Fruit fly (Drosophila melanogaster) whole organism, prepupa: Measurements from ENCODE around the gene cana.
A peak's percentile ranks its signal among the peaks of the same experiment; 100 is the strongest.

Experiments
- CG10631 ChIP-seq: fragments of 200-800 bp; sonication (Bioruptor generic); optimal IDR thresholded peaks from 2 replicates; lab custom pipeline; 2016; ENCODE audit warnings: missing biosample characterization, missing genetic modification characterization
- CG10669 ChIP-seq: fragments of 200-800 bp; sonication (Bioruptor generic); optimal IDR thresholded peaks from 3 replicates; lab custom pipeline; 2018; ENCODE audit warnings: missing biosample characterization, mild to moderate bottlenecking, missing genetic modification characterization, moderate library complexity
- CG11294 ChIP-seq: fragments of 200-800 bp; sonication (Bioruptor generic); IDR thresholded peaks from 2 replicates; pipeline ENCODE4 v1.3.6; 2022; ENCODE audit warnings: missing biosample characterization, missing genetic modification characterization
- CG11762 ChIP-seq: fragments of 200-800 bp; sonication (Bioruptor generic); optimal IDR thresholded peaks from 3 replicates; lab custom pipeline; 2016; ENCODE audit warnings: missing biosample characterization, missing genetic modification characterization; ENCODE audit not compliant: insufficient read depth
- CG11902 ChIP-seq: fragments of 200-800 bp; sonication (Bioruptor generic); optimal IDR thresholded peaks from 3 replicates; lab custom pipeline; 2016; ENCODE audit warnings: missing biosample characterization, missing genetic modification characterization
- CG15336 ChIP-seq: fragments of 200-800 bp; sonication (Bioruptor generic); IDR thresholded peaks from 2 replicates; pipeline ENCODE4 v1.3.6; 2022; ENCODE audit warnings: missing biosample characterization, missing genetic modification characterization
- CG1621 ChIP-seq: fragments of 200-800 bp; sonication (Bioruptor generic); optimal IDR thresholded peaks from 3 replicates; lab custom pipeline; 2018; ENCODE audit warnings: missing biosample characterization, mild to moderate bottlenecking, missing genetic modification characterization
- CG16779 ChIP-seq: fragments of 200-800 bp; sonication (Bioruptor generic); optimal IDR thresholded peaks from 3 replicates; lab custom pipeline; 2017; ENCODE audit warnings: missing biosample characterization, mild to moderate bottlenecking, missing genetic modification characterization
- CG3032 ChIP-seq: fragments of 200-800 bp; optimal IDR thresholded peaks from 2 replicates; lab custom pipeline; 2019; ENCODE audit warnings: missing biosample characterization, mild to moderate bottlenecking, missing genetic modification characterization, moderate library complexity
- CG32006 ChIP-seq: fragments of 200-800 bp; sonication (Bioruptor generic); optimal IDR thresholded peaks from 3 replicates; lab custom pipeline; 2017; ENCODE audit warnings: missing biosample characterization, mild to moderate bottlenecking, missing genetic modification characterization
- CG34406 ChIP-seq: fragments of 200-800 bp; sonication (Bioruptor generic); optimal IDR thresholded peaks from 3 replicates; lab custom pipeline; 2016; ENCODE audit warnings: missing biosample characterization, missing genetic modification characterization
- CG3919 ChIP-seq: fragments of 200-800 bp; sonication (Bioruptor generic); optimal IDR thresholded peaks from 3 replicates; lab custom pipeline; 2016; ENCODE audit warnings: missing biosample characterization, missing genetic modification characterization
- CG6276 ChIP-seq: fragments of 200-800 bp; sonication (Bioruptor generic); optimal IDR thresholded peaks from 2 replicates; lab custom pipeline; 2017; ENCODE audit warnings: missing biosample characterization, mild to moderate bottlenecking, missing genetic modification characterization
- CG6808 ChIP-seq: fragments of 200-800 bp; sonication (Bioruptor generic); optimal IDR thresholded peaks from 3 replicates; lab custom pipeline; 2017; ENCODE audit warnings: missing biosample characterization, missing genetic modification characterization, mild to moderate bottlenecking, moderate library complexity, missing genetic modification reagents
- CG6854 ChIP-seq: fragments of 200-800 bp; sonication (Bioruptor generic); optimal IDR thresholded peaks from 2 replicates; lab custom pipeline; 2017; ENCODE audit warnings: missing biosample characterization, mild to moderate bottlenecking, missing genetic modification characterization
- CG7368 ChIP-seq: fragments of 200-800 bp; sonication (Bioruptor generic); optimal IDR thresholded peaks from 3 replicates; lab custom pipeline; 2016; ENCODE audit warnings: missing biosample characterization, missing genetic modification characterization
- CG8119 ChIP-seq: fragments of 200-800 bp; sonication (Bioruptor generic); IDR thresholded peaks from 3 replicates; pipeline ENCODE4 v1.3.6; 2022; ENCODE audit warnings: missing biosample characterization, missing genetic modification characterization
- CG8319 ChIP-seq: fragments of 200-800 bp; sonication (Bioruptor generic); optimal IDR thresholded peaks from 3 replicates; lab custom pipeline; 2016; ENCODE audit warnings: missing biosample characterization, missing genetic modification characterization
- CG8632 ChIP-seq: fragments of 200-800 bp; sonication (Bioruptor generic); optimal IDR thresholded peaks from 3 replicates; lab custom pipeline; 2016; ENCODE audit warnings: missing biosample characterization, missing genetic modification characterization
- CG9139 ChIP-seq: fragments of 200-800 bp; sonication (Bioruptor generic); optimal IDR thresholded peaks from 3 replicates; lab custom pipeline; 2017; ENCODE audit warnings: missing biosample characterization, mild to moderate bottlenecking, missing genetic modification characterization
- Eip75B ChIP-seq: fragments of 200-800 bp; sonication (Bioruptor generic); optimal IDR thresholded peaks from 3 replicates; lab custom pipeline; 2016; ENCODE audit warnings: missing biosample characterization, missing genetic modification characterization
- Eip78C ChIP-seq: fragments of 200-800 bp; sonication (Bioruptor generic); peaks from one replicate; lab custom pipeline; 2016; ENCODE audit warnings: missing biosample characterization, missing genetic modification characterization
- Eip93F ChIP-seq: fragments of 200-800 bp; sonication (Bioruptor generic); optimal IDR thresholded peaks from 2 replicates; lab custom pipeline; 2016; ENCODE audit warnings: missing biosample characterization, mild to moderate bottlenecking, missing genetic modification characterization
- Ets21C ChIP-seq: fragments of 200-800 bp; sonication (Bioruptor generic); optimal IDR thresholded peaks from 3 replicates; lab custom pipeline; 2016; ENCODE audit warnings: missing biosample characterization, missing genetic modification characterization
- Ets96B ChIP-seq: fragments of 200-800 bp; optimal IDR thresholded peaks from 2 replicates; lab custom pipeline; 2019; ENCODE audit warnings: missing biosample characterization, mild to moderate bottlenecking, missing genetic modification characterization, moderate library complexity
- Gug ChIP-seq: fragments of 200-800 bp; sonication (Bioruptor generic); IDR thresholded peaks from 2 replicates; pipeline ENCODE4 v1.3.6; 2022; ENCODE audit warnings: missing biosample characterization, missing genetic modification characterization
- Hr39 ChIP-seq: fragments of 200-800 bp; sonication (Bioruptor generic); optimal IDR thresholded peaks from 2 replicates; lab custom pipeline; 2016; ENCODE audit warnings: missing biosample characterization, missing genetic modification characterization
- Hr4 ChIP-seq: fragments of 200-800 bp; sonication (Bioruptor generic); optimal IDR thresholded peaks from 3 replicates; lab custom pipeline; 2016; ENCODE audit warnings: missing biosample characterization, missing genetic modification characterization
- Met ChIP-seq: fragments of 200-800 bp; sonication (Bioruptor generic); optimal IDR thresholded peaks from 3 replicates; lab custom pipeline; 2016; ENCODE audit warnings: missing biosample characterization, missing genetic modification characterization
- Smox ChIP-seq: fragments of 200-800 bp; sonication (Bioruptor generic); optimal IDR thresholded peaks from 3 replicates; lab custom pipeline; 2016; ENCODE audit warnings: missing biosample characterization, missing genetic modification characterization
- Sox102F ChIP-seq: fragments of 200-800 bp; sonication (Bioruptor generic); optimal IDR thresholded peaks from 2 replicates; lab custom pipeline; 2016; ENCODE audit warnings: missing biosample characterization, mild to moderate bottlenecking, missing genetic modification characterization
- Sox14 ChIP-seq: fragments of 200-800 bp; sonication (Bioruptor generic); optimal IDR thresholded peaks from 3 replicates; lab custom pipeline; 2016; ENCODE audit warnings: missing biosample characterization, missing genetic modification characterization
- Sox15 ChIP-seq: fragments of 200-800 bp; sonication (Bioruptor generic); optimal IDR thresholded peaks from 3 replicates; lab custom pipeline; 2016; ENCODE audit warnings: missing biosample characterization, missing genetic modification characterization
- achi ChIP-seq: fragments of 200-800 bp; sonication (Bioruptor generic); optimal IDR thresholded peaks from 3 replicates; lab custom pipeline; 2016; ENCODE audit warnings: missing biosample characterization, missing genetic modification characterization
- acj6 ChIP-seq: fragments of 200-800 bp; sonication (Bioruptor generic); optimal IDR thresholded peaks from 3 replicates; lab custom pipeline; 2016; ENCODE audit warnings: missing biosample characterization, missing genetic modification characterization
- cyc ChIP-seq: fragments of 200-800 bp; sonication (Bioruptor generic); optimal IDR thresholded peaks from 3 replicates; lab custom pipeline; 2016; ENCODE audit warnings: missing biosample characterization, missing genetic modification characterization
- dac ChIP-seq: fragments of 200-800 bp; sonication (Bioruptor generic); optimal IDR thresholded peaks from 2 replicates; lab custom pipeline; 2017; ENCODE audit warnings: missing biosample characterization, mild to moderate bottlenecking, missing genetic modification characterization
- eg ChIP-seq: fragments of 200-800 bp; sonication (Bioruptor generic); IDR thresholded peaks from 3 replicates; pipeline ENCODE4 v1.3.6; 2022; ENCODE audit warnings: missing biosample characterization, missing genetic modification characterization
- esn ChIP-seq: fragments of 200-800 bp; sonication (Bioruptor generic); optimal IDR thresholded peaks from 2 replicates; lab custom pipeline; 2016; ENCODE audit warnings: missing biosample characterization, mild to moderate bottlenecking, missing genetic modification characterization, moderate library complexity
- fd59A ChIP-seq: fragments of 200-800 bp; sonication (Bioruptor generic); optimal IDR thresholded peaks from 2 replicates; lab custom pipeline; 2017; ENCODE audit warnings: missing biosample characterization, mild to moderate bottlenecking, missing genetic modification characterization, missing genetic modification reagents
- fkh ChIP-seq: fragments of 200-800 bp; sonication (Bioruptor generic); optimal IDR thresholded peaks from 3 replicates; lab custom pipeline; 2017; ENCODE audit warnings: missing biosample characterization, mild to moderate bottlenecking, missing genetic modification characterization, moderate library complexity
- lz ChIP-seq: fragments of 200-800 bp; sonication (Bioruptor generic); optimal IDR thresholded peaks from 3 replicates; lab custom pipeline; 2016; ENCODE audit warnings: missing biosample characterization, missing genetic modification characterization
- net ChIP-seq: fragments of 200-800 bp; sonication (Bioruptor generic); optimal IDR thresholded peaks from 3 replicates; lab custom pipeline; 2016; ENCODE audit warnings: missing biosample characterization, missing genetic modification characterization
- salr ChIP-seq, 2 experiments: fragments of 200-800 bp; sonication (Bioruptor generic); optimal IDR thresholded peaks; 3 replicates each; lab custom pipeline; 2016 to 2018; ENCODE audit warnings: missing biosample characterization in 2 of 2, missing genetic modification characterization in 2 of 2, mild to moderate bottlenecking in 1 of 2
- spab ChIP-seq: fragments of 200-800 bp; sonication (Bioruptor generic); optimal IDR thresholded peaks from 2 replicates; lab custom pipeline; 2017; ENCODE audit warnings: missing biosample characterization, mild to moderate bottlenecking, missing genetic modification characterization, missing genetic modification reagents
- ss ChIP-seq, 2 experiments: fragments of 200-800 bp; sonication (Bioruptor generic); optimal IDR thresholded peaks; 2 replicates in 1 of 2; 3 replicates in 1 of 2; lab custom pipeline; 2017 to 2018; ENCODE audit warnings: mild to moderate bottlenecking in 2 of 2, missing biosample characterization in 2 of 2, missing genetic modification characterization in 2 of 2, moderate library complexity in 1 of 2
- svp ChIP-seq: fragments of 200-800 bp; sonication (Bioruptor generic); peaks from one replicate; lab custom pipeline; 2016; ENCODE audit warnings: missing biosample characterization, missing genetic modification characterization
- topi ChIP-seq: fragments of 200-800 bp; sonication (Bioruptor generic); optimal IDR thresholded peaks from 3 replicates; lab custom pipeline; 2016; ENCODE audit warnings: missing biosample characterization, missing genetic modification characterization
- vri ChIP-seq: fragments of 200-800 bp; sonication (Bioruptor generic); optimal IDR thresholded peaks from 3 replicates; lab custom pipeline; 2016; ENCODE audit warnings: missing biosample characterization, mild to moderate bottlenecking, missing genetic modification characterization

Gene cana

dm6 chr2L:11269632-11269965 is at the start of gene cana:
TSS of gene cana (plus strand) at chr2L:11269780.
- TF ChIP-seq Ets21C (GFP tag; lab: Kevin White, UChicago) (no peak), esn (GFP tag; lab: Kevin White, UChicago) (no peak), Sox14 (no peak), CG15336 (no peak), Eip93F (no peak), Gug (GFP tag; lab: Robert Waterston, UW) (no peak), CG3032 (tag; lab: Kevin White, UChicago) (no peak), CG11902 (no peak), vri (GFP tag; lab: Kevin White, UChicago) (no peak), CG6276 (GFP tag; lab: Kevin White, UChicago) (no peak), svp (GFP tag; lab: Kevin White, UChicago) (no peak), ss (GFP tag; optimal IDR thresholded peaks at IDR 0.05; lab: Kevin White, UChicago) (no peak), CG6854 (GFP tag; lab: Kevin White, UChicago) (no peak), salr (GFP tag; optimal IDR thresholded peaks at IDR 0.05; lab: Kevin White, UChicago) (no peak), CG9139 (GFP tag; lab: Kevin White, UChicago) (no peak), Sox15 (GFP tag; lab: Kevin White, UChicago) (no peak), CG7368 (GFP tag; lab: Kevin White, UChicago) (no peak), net (no peak), Sox102F (GFP tag; lab: Kevin White, UChicago) (no peak)

dm6 chr2L:11220783-11221182 is 48.8 kb upstream of the cana start:
- TF ChIP-seq CG8632 (GFP tag; lab: Kevin White, UChicago) (peak; percentile 36), fd59A (no peak), CG8319 (GFP tag; lab: Kevin White, UChicago) (no peak), achi (GFP tag; lab: Kevin White, UChicago) (peak; percentile 59), CG10631 (GFP tag; lab: Kevin White, UChicago) (peak; percentile 55), CG9139 (GFP tag; lab: Kevin White, UChicago) (no peak), Hr39 (GFP tag; lab: Kevin White, UChicago) (peak; percentile 77), CG8119 (GFP tag; lab: Robert Waterston, UW) (peak; percentile 56), acj6 (peak; percentile 52), CG7368 (GFP tag; lab: Kevin White, UChicago) (peak; percentile 4), Smox (GFP tag; lab: Kevin White, UChicago) (peak; percentile 65), CG32006 (peak; percentile 68), fkh (GFP tag; lab: Kevin White, UChicago) (no peak), Gug (GFP tag; lab: Robert Waterston, UW) (no peak), salr (GFP tag; optimal IDR thresholded peaks at IDR 0.05; lab: Kevin White, UChicago) (no peak), CG11762 (GFP tag; lab: Kevin White, UChicago) (no peak), Ets96B (tag; lab: Kevin White, UChicago) (no peak), dac (GFP tag; lab: Kevin White, UChicago) (peak; percentile 15), Eip78C (GFP tag; lab: Kevin White, UChicago) (peak; percentile 66), Hr4 (GFP tag; lab: Kevin White, UChicago) (peak; percentile 74), eg (peak; percentile 58; the same call in 1 of the 3 replicates), CG16779 (tag; lab: Kevin White, UChicago) (no peak), CG10669 (peak; percentile 6), CG1621 (peak; percentile 20), Sox102F (GFP tag; lab: Kevin White, UChicago) (peak; percentile 45), CG6808 (GFP tag; lab: Kevin White, UChicago) (no peak), CG3919 (GFP tag; lab: Kevin White, UChicago) (peak; percentile 43), CG34406 (GFP tag; lab: Kevin White, UChicago) (peak; percentile 53), CG6276 (GFP tag; lab: Kevin White, UChicago) (peak; percentile 32), vri (GFP tag; lab: Kevin White, UChicago) (no peak), Ets21C (GFP tag; lab: Kevin White, UChicago) (peak; percentile 43), lz (peak; percentile 68), Met (GFP tag; lab: Kevin White, UChicago) (peak; percentile 56), CG3032 (tag; lab: Kevin White, UChicago) (peak; percentile 10), CG11294 (GFP tag; lab: Robert Waterston, UW) (no peak), Sox14 (peak; percentile 56), Eip75B (GFP tag; lab: Kevin White, UChicago) (peak; percentile 34), topi (GFP tag; lab: Kevin White, UChicago) (peak; percentile 58), cyc (GFP tag; lab: Kevin White, UChicago) (peak; percentile 35), Eip93F (no peak), esn (GFP tag; lab: Kevin White, UChicago) (peak; percentile 65), spab (peak; percentile 20)
